Worm (Caenorhabditis elegans): ENCODE results near the gene C15F1.5.

ce11 chrII:6923792-6924191, 46.6 kb downstream of the C15F1.5 start:
- TF ChIP-seq egl-27 (tag; optimal IDR thresholded peaks at IDR 0.05) = no peak
- no peak for TF ChIP-seq lin-39 (tag; optimal IDR thresholded peaks at IDR 0.05)
- TF ChIP-seq ztf-7 (tag; optimal IDR thresholded peaks at IDR 0.05) = no peak
